Fruit fly (Drosophila melanogaster): ENCODE measurements around the gene Pura.

The Pura gene

dm6 chr3L:7604863-7605262, 12.0 kb downstream of the Pura start (continued):
- no peak for TF ChIP-seq tx (GFP tag; optimal IDR thresholded peaks at IDR 0.05)
- TF ChIP-seq Doc2 (GFP tag; IDR thresholded peaks at IDR 0.05) = no peak
- TF ChIP-seq ci (GFP tag; IDR thresholded peaks at IDR 0.05) = peak; percentile 42; the same call in 1 of the 3 replicates
- no peak for TF ChIP-seq CG4360 (GFP tag; IDR thresholded peaks at IDR 0.05)
- TF ChIP-seq CG34422 (GFP tag; IDR thresholded peaks at IDR 0.05) = no peak; the same call in 2 of the 3 replicates
- TF ChIP-seq ara (GFP tag; IDR thresholded peaks at IDR 0.05) = no peak
- no peak for TF ChIP-seq wor (GFP tag; IDR thresholded peaks at IDR 0.05)
- TF ChIP-seq CG10565 (GFP tag; optimal IDR thresholded peaks at IDR 0.05) = no peak
- 0 out of 2 replicates have a peak, but pooled peaks have one; percentile 14 for TF ChIP-seq amos (GFP tag; IDR thresholded peaks at IDR 0.05; ENCODE audit: partially characterized antibody)
- no peak for TF ChIP-seq CG5953 (GFP tag; IDR thresholded peaks at IDR 0.05)
- TF ChIP-seq pros (GFP tag; optimal IDR thresholded peaks at IDR 0.05) = no peak
- TF ChIP-seq CG17612 (GFP tag; IDR thresholded peaks at IDR 0.05) = no peak
- peak; percentile 58 for TF ChIP-seq Med (GFP tag)
- TF ChIP-seq CoRest (tag; optimal IDR thresholded peaks at IDR 0.05) = no peak
- TF ChIP-seq Sox102F (GFP tag; optimal IDR thresholded peaks at IDR 0.05) = no peak
- no peak for TF ChIP-seq sug (tag; optimal IDR thresholded peaks at IDR 0.05)
- no peak for TF ChIP-seq chn (GFP tag; optimal IDR thresholded peaks at IDR 0.05)
- TF ChIP-seq CG33557 (GFP tag; optimal IDR thresholded peaks at IDR 0.05) = no peak
- TF ChIP-seq pb (GFP tag; optimal IDR thresholded peaks at IDR 0.05) = no peak
- TF ChIP-seq CG9437 (GFP tag; optimal IDR thresholded peaks at IDR 0.05) = no peak
- TF ChIP-seq sqz (GFP tag; optimal IDR thresholded peaks at IDR 0.05) = no peak
- no peak for TF ChIP-seq pho (GFP tag; optimal IDR thresholded peaks at IDR 0.05)
- peak; percentile 18 for TF ChIP-seq Blimp-1 (GFP tag; optimal IDR thresholded peaks at IDR 0.05)
- no peak for TF ChIP-seq CG12942 (GFP tag; optimal IDR thresholded peaks at IDR 0.05)
- TF ChIP-seq seq (GFP tag; IDR thresholded peaks at IDR 0.05) = no peak
- 0 out of 3 replicates have a peak, but pooled peaks have one; percentile 29 for TF ChIP-seq CG11456 (GFP tag; IDR thresholded peaks at IDR 0.05)
- no peak for TF ChIP-seq CG15601 (tag; optimal IDR thresholded peaks at IDR 0.05)
- peak; percentile 35; the same call in 1 of the 2 replicates for TF ChIP-seq CG13287 (GFP tag; IDR thresholded peaks at IDR 0.05; ENCODE audit: partially characterized antibody)
- TF ChIP-seq CG7928 (GFP tag; optimal IDR thresholded peaks at IDR 0.05) = peak; percentile 29
- no peak for TF ChIP-seq CG2889 (GFP tag; IDR thresholded peaks at IDR 0.05)
- no peak for TF ChIP-seq Lhr (GFP tag; optimal IDR thresholded peaks at IDR 0.05)
- TF ChIP-seq CG34224 (GFP tag; IDR thresholded peaks at IDR 0.05; ENCODE audit: partially characterized antibody) = no peak
- TF ChIP-seq dmrt99B (tag; optimal IDR thresholded peaks at IDR 0.05) = no peak
- TF ChIP-seq CG10462 (GFP tag; optimal IDR thresholded peaks at IDR 0.05) = no peak
- no peak for TF ChIP-seq CG8281 (tag; optimal IDR thresholded peaks at IDR 0.05)
- no peak for TF ChIP-seq YL-1 (GFP tag; optimal IDR thresholded peaks at IDR 0.05)
- TF ChIP-seq Mad (GFP tag; optimal IDR thresholded peaks at IDR 0.05) = no peak
- no peak for TF ChIP-seq ewg (GFP tag; optimal IDR thresholded peaks at IDR 0.05)
- TF ChIP-seq CG6175 (GFP tag; IDR thresholded peaks at IDR 0.05) = peak; percentile 62; the same call in 2 of the 3 replicates
- TF ChIP-seq ash1 (GFP tag; optimal IDR thresholded peaks at IDR 0.05) = no peak
- no peak for TF ChIP-seq ERR (GFP tag; optimal IDR thresholded peaks at IDR 0.05)
- no peak for TF ChIP-seq CG14667 (GFP tag; IDR thresholded peaks at IDR 0.05)
- TF ChIP-seq ftz-f1 (GFP tag; optimal IDR thresholded peaks at IDR 0.05) = no peak
- TF ChIP-seq ham (GFP tag; IDR thresholded peaks at IDR 0.05) = no peak
- TF ChIP-seq CG4424 (GFP tag; optimal IDR thresholded peaks at IDR 0.05) = no peak
- no peak for TF ChIP-seq hb (GFP tag; IDR thresholded peaks at IDR 0.05; ENCODE audit: partially characterized antibody)

Measured in whole organism, embryonic.